Fruit fly (Drosophila melanogaster) whole organism, embryonic: ENCODE data around the gene Rassf.

Experiments
- ATbp ChIP-seq: fragments of 200-800 bp; sonication (Bioruptor generic); optimal IDR thresholded peaks from 2 replicates; lab custom pipeline; 2017; ENCODE audit warnings: missing biosample characterization, mild to moderate bottlenecking, missing genetic modification characterization, missing genetic modification reagents
- Abd-B ChIP-seq: fragments of 200-800 bp; sonication (Bioruptor generic); optimal IDR thresholded peaks from 2 replicates; lab custom pipeline; 2018; ENCODE audit warnings: missing biosample characterization, mild to moderate bottlenecking, missing genetic modification characterization, moderate library complexity
- Ada2b ChIP-seq: fragments of 200-800 bp; sonication (Bioruptor generic); IDR thresholded peaks from 2 replicates; pipeline ENCODE4 v1.3.6; 2022; ENCODE audit warnings: missing biosample characterization, missing genetic modification characterization
- Atf-2 ChIP-seq: fragments of 200-800 bp; sonication (Bioruptor generic); optimal IDR thresholded peaks from 2 replicates; lab custom pipeline; 2016; ENCODE audit warnings: missing biosample characterization, missing genetic modification characterization
- Blimp-1 ChIP-seq: fragments of 200-800 bp; sonication (Bioruptor generic); optimal IDR thresholded peaks from 3 replicates; lab custom pipeline; 2018; ENCODE audit warnings: missing biosample characterization, missing genetic modification characterization, mild to moderate bottlenecking, moderate library complexity, missing genetic modification reagents
- CG10147 ChIP-seq: fragments of 200-800 bp; sonication (Bioruptor generic); optimal IDR thresholded peaks from 2 replicates; lab custom pipeline; 2019; ENCODE audit warnings: missing biosample characterization, mild to moderate bottlenecking, missing genetic modification characterization, moderate library complexity
- CG10274 ChIP-seq: fragments of 200-800 bp; sonication (Bioruptor generic); optimal IDR thresholded peaks from 3 replicates; lab custom pipeline; 2017; ENCODE audit warnings: missing biosample characterization, mild to moderate bottlenecking, missing genetic modification characterization
- CG12155 ChIP-seq: fragments of 200-800 bp; sonication (Bioruptor generic); optimal IDR thresholded peaks from 3 replicates; lab custom pipeline; 2016; ENCODE audit warnings: missing biosample characterization, missing genetic modification characterization
- CG1233 ChIP-seq: fragments of 200-800 bp; sonication (Bioruptor generic); optimal IDR thresholded peaks from 4 replicates; lab custom pipeline; 2018; ENCODE audit warnings: missing biosample characterization, mild to moderate bottlenecking, missing genetic modification characterization
- CG12391 ChIP-seq: fragments of 200-800 bp; sonication (Bioruptor generic); optimal IDR thresholded peaks from 3 replicates; lab custom pipeline; 2018; ENCODE audit warnings: missing biosample characterization, mild to moderate bottlenecking, missing genetic modification characterization, moderate library complexity
- CG12769 ChIP-seq: fragments of 200-800 bp; sonication (Bioruptor generic); optimal IDR thresholded peaks from 2 replicates; lab custom pipeline; 2019; ENCODE audit warnings: missing biosample characterization, mild to moderate bottlenecking, missing genetic modification characterization, moderate library complexity
- CG13624 ChIP-seq: fragments of 200-800 bp; sonication (Bioruptor generic); optimal IDR thresholded peaks from 2 replicates; lab custom pipeline; 2016; ENCODE audit warnings: missing biosample characterization, missing genetic modification characterization
- CG14014 ChIP-seq: fragments of 200-800 bp; sonication (Bioruptor generic); IDR thresholded peaks from 2 replicates; pipeline ENCODE4 v1.3.6; 2022; ENCODE audit warnings: missing biosample characterization, missing genetic modification characterization
- CG14050 ChIP-seq: fragments of 200-800 bp; sonication (Bioruptor generic); IDR thresholded peaks from 3 replicates; pipeline ENCODE4 v1.3.6; 2022; ENCODE audit warnings: missing biosample characterization, missing genetic modification characterization
- CG15269 ChIP-seq: fragments of 200-800 bp; sonication (Bioruptor generic); optimal IDR thresholded peaks from 2 replicates; lab custom pipeline; 2018; ENCODE audit warnings: missing biosample characterization, mild to moderate bottlenecking, missing genetic modification characterization, moderate library complexity
- CG1602 ChIP-seq: fragments of 200-800 bp; sonication (Bioruptor generic); optimal IDR thresholded peaks from 3 replicates; lab custom pipeline; 2016; ENCODE audit warnings: missing biosample characterization, missing genetic modification characterization
- CG17385 ChIP-seq: fragments of 200-800 bp; sonication (Bioruptor generic); optimal IDR thresholded peaks from 3 replicates; lab custom pipeline; 2018; ENCODE audit warnings: missing biosample characterization, mild to moderate bottlenecking, missing genetic modification characterization
- CG18011 ChIP-seq: fragments of 200-800 bp; sonication (Bioruptor generic); optimal IDR thresholded peaks from 2 replicates; lab custom pipeline; 2017; ENCODE audit warnings: missing biosample characterization, missing genetic modification characterization, mild to moderate bottlenecking, moderate library complexity, missing genotype
- CG18599 ChIP-seq: fragments of 200-800 bp; sonication (Bioruptor generic); optimal IDR thresholded peaks from 3 replicates; lab custom pipeline; 2017; ENCODE audit warnings: missing biosample characterization, missing genetic modification characterization, mild to moderate bottlenecking, moderate library complexity, missing genetic modification reagents
- CG2678 ChIP-seq: fragments of 200-800 bp; sonication (Bioruptor generic); optimal IDR thresholded peaks from 3 replicates; lab custom pipeline; 2019; ENCODE audit warnings: missing biosample characterization, mild to moderate bottlenecking, missing genetic modification characterization, moderate library complexity
- CG30431 ChIP-seq: fragments of 200-800 bp; sonication (Bioruptor generic); optimal IDR thresholded peaks from 2 replicates; lab custom pipeline; 2017; ENCODE audit warnings: missing biosample characterization, missing genetic modification characterization
- CG3726 ChIP-seq: fragments of 200-800 bp; sonication (Bioruptor generic); IDR thresholded peaks from 3 replicates; pipeline ENCODE4, ENCODE4 v1.3.6; 2022; ENCODE audit warnings: missing biosample characterization, missing genetic modification characterization
- CG5180 ChIP-seq: fragments of 200-800 bp; sonication (Bioruptor generic); optimal IDR thresholded peaks from 3 replicates; lab custom pipeline; 2017; ENCODE audit warnings: missing biosample characterization, missing genetic modification characterization, mild to moderate bottlenecking, moderate library complexity, missing genetic modification reagents
- CG9727 ChIP-seq: fragments of 200-800 bp; sonication (Bioruptor generic); optimal IDR thresholded peaks from 3 replicates; lab custom pipeline; 2017; ENCODE audit warnings: missing biosample characterization, mild to moderate bottlenecking, missing genetic modification characterization
- Eip74EF ChIP-seq, 2 experiments: fragments of 200-800 bp in 1 of 2; fragments of >200 bp in 1 of 2; sonication (Bioruptor generic) in 1 of 2; optimal IDR thresholded peaks; 2 replicates each; lab custom pipeline; 2017 to 2019; ENCODE audit warnings: missing biosample characterization in 2 of 2, missing genetic modification characterization in 2 of 2, mild to moderate bottlenecking in 1 of 2, moderate library complexity in 1 of 2
- Ets65A ChIP-seq: fragments of 200-800 bp; sonication (Bioruptor generic); peaks from one replicate; lab custom pipeline; 2016; ENCODE audit warnings: missing biosample characterization, missing genetic modification characterization
- Fer3 ChIP-seq: fragments of 200-800 bp; sonication (Bioruptor generic); optimal IDR thresholded peaks from 2 replicates; lab custom pipeline; 2018; ENCODE audit warnings: missing biosample characterization, mild to moderate bottlenecking, missing genetic modification characterization, moderate library complexity
- HHEX ChIP-seq: fragments of 200-800 bp; sonication (Bioruptor generic); optimal IDR thresholded peaks from 3 replicates; lab custom pipeline; 2017; ENCODE audit warnings: missing biosample characterization, mild to moderate bottlenecking, missing genetic modification characterization, missing genetic modification reagents
- Hr78 ChIP-seq, 2 experiments: fragments of 200-800 bp in 1 of 2; fragments of >200 bp in 1 of 2; sonication (Bioruptor generic) in 1 of 2; optimal IDR thresholded peaks; 2 replicates each; lab custom pipeline; 2017 to 2019; ENCODE audit warnings: missing biosample characterization in 2 of 2, missing genetic modification characterization in 2 of 2, mild to moderate bottlenecking in 1 of 2, moderate library complexity in 1 of 2
- Max ChIP-seq: fragments of 200-800 bp; sonication (Bioruptor generic); optimal IDR thresholded peaks from 2 replicates; lab custom pipeline; 2016; ENCODE audit warnings: missing biosample characterization, mild to moderate bottlenecking, missing genetic modification characterization
- Med ChIP-seq: fragments of 200-800 bp; sonication (Bioruptor generic); peaks from one replicate; lab custom pipeline; 2016; ENCODE audit warnings: missing biosample characterization, missing genetic modification characterization, mild to moderate bottlenecking, inconsistent platforms, moderate library complexity
- Meics ChIP-seq: fragments of 200-800 bp; sonication (Bioruptor generic); optimal IDR thresholded peaks from 2 replicates; lab custom pipeline; 2017; ENCODE audit warnings: missing biosample characterization, mild to moderate bottlenecking, missing genetic modification characterization
- Neu2 ChIP-seq: fragments of 200-800 bp; sonication (Bioruptor generic); optimal IDR thresholded peaks from 3 replicates; lab custom pipeline; 2016; ENCODE audit warnings: missing biosample characterization, missing genetic modification characterization, borderline replicate concordance
- Oli ChIP-seq: fragments of 200-800 bp; sonication (Bioruptor generic); optimal IDR thresholded peaks from 2 replicates; lab custom pipeline; 2018; ENCODE audit warnings: missing biosample characterization, mild to moderate bottlenecking, missing genetic modification characterization, moderate library complexity
- Xbp1 ChIP-seq: fragments of 200-800 bp; sonication (Bioruptor generic); optimal IDR thresholded peaks from 3 replicates; lab custom pipeline; 2016; ENCODE audit warnings: missing biosample characterization, mild to moderate bottlenecking, missing genetic modification characterization
- Xrp1 ChIP-seq: fragments of 200-800 bp; sonication (Bioruptor generic); IDR thresholded peaks from 2 replicates; pipeline ENCODE4 v1.3.6; 2022; ENCODE audit warnings: missing biosample characterization, missing genetic modification characterization
- bab2 ChIP-seq: fragments of 200-800 bp; sonication (Bioruptor generic); optimal IDR thresholded peaks from 2 replicates; lab custom pipeline; 2016; ENCODE audit warnings: missing biosample characterization, missing genetic modification characterization
- caup ChIP-seq: fragments of 200-800 bp; sonication (Bioruptor generic); optimal IDR thresholded peaks from 3 replicates; lab custom pipeline; 2017; ENCODE audit warnings: missing biosample characterization, mild to moderate bottlenecking, missing genetic modification characterization, moderate library complexity; ENCODE audit not compliant: severe bottlenecking
- dpn ChIP-seq, 2 experiments: fragments of 200-800 bp; sonication (Bioruptor generic); optimal IDR thresholded peaks; 3 replicates each; lab custom pipeline; 2016; ENCODE audit warnings: missing biosample characterization in 2 of 2, missing genetic modification characterization in 2 of 2
- gce ChIP-seq: fragments of 200-800 bp; sonication (Bioruptor generic); IDR thresholded peaks from 3 replicates; pipeline ENCODE4 v1.3.6; 2022; ENCODE audit warnings: missing biosample characterization, missing genetic modification characterization
- grau ChIP-seq: fragments of 200-800 bp; optimal IDR thresholded peaks from 3 replicates; lab custom pipeline; 2019; ENCODE audit warnings: missing biosample characterization, mild to moderate bottlenecking, missing genetic modification characterization, moderate library complexity
- hkb ChIP-seq, 2 experiments: fragments of 200-800 bp in 1 of 2; fragments of >200 bp in 1 of 2; sonication (Bioruptor generic) in 1 of 2; IDR thresholded peaks in 1 of 2; optimal IDR thresholded peaks in 1 of 2; 2 replicates each; pipeline versions ENCODE4 v1.3.6 to Lab custom; 2017 to 2022; ENCODE audit warnings: missing biosample characterization in 1 of 2, missing genetic modification characterization in 1 of 2
- lmd ChIP-seq: fragments of 200-800 bp; sonication (Bioruptor generic); IDR thresholded peaks from 2 replicates; pipeline ENCODE4 v1.3.6; 2022; ENCODE audit warnings: missing biosample characterization, missing genetic modification characterization
- prd ChIP-seq, 3 experiments: fragments of >200 bp in 2 of 3; fragments of 200-800 bp in 1 of 3; sonication (Bioruptor generic) in 1 of 3; optimal IDR thresholded peaks in 2 of 3; IDR thresholded peaks in 1 of 3; 2 replicates in 2 of 3; 3 replicates in 1 of 3; pipeline versions ENCODE4 v1.3.6 to Lab custom; 2017 to 2022; ENCODE audit warnings: missing biosample characterization in 1 of 3, missing genetic modification characterization in 1 of 3
- rib ChIP-seq: fragments of 200-800 bp; sonication (Bioruptor generic); IDR thresholded peaks from 2 replicates; pipeline ENCODE4 v1.3.6; 2022; ENCODE audit warnings: missing biosample characterization, missing genetic modification characterization
- sens ChIP-seq: fragments of 200-800 bp; sonication (Bioruptor generic); peaks from one replicate; lab custom pipeline; 2016; ENCODE audit warnings: missing biosample characterization, missing genetic modification characterization
- ttk ChIP-seq: fragments of 200-800 bp; sonication (Bioruptor generic); IDR thresholded peaks from 2 replicates; pipeline ENCODE4 v2.1.2; 2022; ENCODE audit warnings: missing biosample characterization, missing genetic modification characterization

Gene Rassf

DNA sequence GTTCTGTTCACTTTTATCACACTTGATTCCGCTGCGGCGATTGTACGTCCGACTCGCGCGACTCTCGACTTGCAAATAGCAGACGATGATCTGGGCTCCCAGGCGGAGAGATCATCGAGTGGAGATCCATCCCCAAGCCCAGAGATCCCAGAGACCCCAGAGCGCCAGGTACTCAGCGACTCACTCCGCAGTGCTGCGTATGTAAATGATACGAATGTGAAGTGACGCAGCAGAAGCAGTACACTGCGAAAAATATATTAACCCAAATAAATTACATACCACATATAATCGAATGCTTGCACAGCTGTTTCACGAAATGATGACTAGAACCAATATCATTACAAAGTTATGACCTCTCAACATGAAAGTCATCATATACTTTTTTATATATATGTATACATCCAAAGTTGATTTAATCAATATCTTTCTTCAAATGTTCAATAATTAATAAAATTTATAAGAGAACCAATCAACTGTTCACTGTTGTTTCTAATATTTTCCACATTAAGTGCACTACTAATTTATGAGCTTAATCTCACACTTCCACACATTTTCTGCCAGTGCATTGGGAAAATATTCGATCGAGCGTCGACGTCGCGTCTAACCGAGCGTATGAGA lies 50.4 kb downstream of the Rassf start, which contains the start of gene CG17111 (continued):
- TF ChIP-seq grau (tag; lab: Kevin White, UChicago) (no peak), CG17385 (peak; percentile 15), prd (optimal IDR thresholded peaks at IDR 0.05; lab: Kevin White, UChicago) (no peak), prd (GFP tag; IDR thresholded peaks at IDR 0.05; lab: Robert Waterston, UW) (0 out of 3 replicates have a peak, but pooled peaks have one; percentile 19), Eip74EF (GFP tag; optimal IDR thresholded peaks at IDR 0.05; lab: Kevin White, UChicago) (no peak), Atf-2 (GFP tag; lab: Kevin White, UChicago) (no peak), HHEX (GFP tag; lab: Kevin White, UChicago) (peak; percentile 46), Oli (tag; lab: Kevin White, UChicago) (peak; percentile 62), rib (GFP tag; lab: Robert Waterston, UW) (no peak), CG12155 (no peak), Xrp1 (no peak), dpn (GFP tag; optimal IDR thresholded peaks at IDR 0.05; lab: Kevin White, UChicago) (peak in 1 of 2 experiments; percentile 53), caup (peak; percentile 23), CG10274 (GFP tag; lab: Kevin White, UChicago) (no peak), Blimp-1 (peak; percentile 38), CG13624 (no peak), Ada2b (GFP tag; lab: Robert Waterston, UW) (0 out of 2 replicates have a peak, but pooled peaks have one; percentile 18), gce (no peak), CG15269 (peak; percentile 52), ATbp (GFP tag; lab: Kevin White, UChicago) (peak; percentile 33), sens (GFP tag; lab: Kevin White, UChicago) (peak; percentile 75), Fer3 (no peak), Hr78 (GFP tag; optimal IDR thresholded peaks at IDR 0.05; lab: Kevin White, UChicago) (no peak), Med (GFP tag; lab: Kevin White, UChicago) (peak; percentile 57), Abd-B (GFP tag; lab: Kevin White, UChicago) (peak; percentile 22), lmd (GFP tag; lab: Robert Waterston, UW) (peak; percentile 66), bab2 (GFP tag; lab: Kevin White, UChicago) (peak; percentile 5), CG1602 (GFP tag; lab: Kevin White, UChicago) (peak; percentile 28), ttk (GFP tag; lab: Robert Waterston, UW) (0 out of 2 replicates have a peak, but pooled peaks have one; percentile 35), CG12769 (tag; lab: Kevin White, UChicago) (no peak), Max (GFP tag; lab: Kevin White, UChicago) (peak; percentile 6), Ets65A (GFP tag; lab: Kevin White, UChicago) (peak; percentile 68), CG2678 (tag; lab: Kevin White, UChicago) (peak; percentile 70), Meics (GFP tag; lab: Kevin White, UChicago) (peak; percentile 36), CG30431 (GFP tag; lab: Kevin White, UChicago) (no peak), CG12391 (tag; lab: Kevin White, UChicago) (peak; percentile 46), CG18011 (GFP tag; lab: Kevin White, UChicago) (no peak), CG14014 (GFP tag; lab: Robert Waterston, UW) (no peak), CG14050 (GFP tag; lab: Robert Waterston, UW) (no peak), CG3726 (GFP tag; lab: Robert Waterston, UW) (no peak), Xbp1 (peak; percentile 25), CG1233 (GFP tag; lab: Kevin White, UChicago) (peak; percentile 4), CG18599 (GFP tag; lab: Kevin White, UChicago) (peak; percentile 46), CG10147 (GFP tag; lab: Kevin White, UChicago) (peak; percentile 37), CG9727 (GFP tag; lab: Kevin White, UChicago) (peak; percentile 44), hkb (optimal IDR thresholded peaks at IDR 0.05; lab: Kevin White, UChicago) (no peak), hkb (GFP tag; IDR thresholded peaks at IDR 0.05; lab: Robert Waterston, UW) (peak; percentile 38; the same call in 1 of the 2 replicates), CG5180 (GFP tag; lab: Kevin White, UChicago) (no peak), Neu2 (GFP tag; lab: Kevin White, UChicago) (no peak)
